Worm (Caenorhabditis elegans) whole organism, young adult: ENCODE data around the gene cyn-13.
"Not testable (repeated sequence)": the region's sequence is repeated elsewhere in the genome, so short reads cannot be mapped to it uniquely, and the experiment has no call there.

ENCODE experiments used
- B0261.1 ChIP-seq: sonication (generic microtip); optimal IDR thresholded peaks from 2 replicates; lab custom pipeline; 2016; ENCODE audit warnings: mild to moderate bottlenecking, missing genetic modification characterization, moderate library complexity, missing compliant biosample characterization
- D2030.7 ChIP-seq: fragments of 200-800 bp; sonication (Bioruptor generic); IDR thresholded peaks from 2 replicates; pipeline ENCODE4 v1.3.6; 2022; ENCODE audit warnings: missing genetic modification reagents, missing genetic modification characterization, missing compliant biosample characterization
- F37B4.10 ChIP-seq: fragments of 200-800 bp; sonication (Bioruptor generic); IDR thresholded peaks from 2 replicates; pipeline ENCODE4 v1.3.6; 2022; ENCODE audit warnings: missing genetic modification characterization, missing compliant biosample characterization
- F55B11.4 ChIP-seq: sonication (generic microtip); optimal IDR thresholded peaks from 2 replicates; lab custom pipeline; 2016; ENCODE audit warnings: missing compliant biosample characterization, missing genetic modification characterization, borderline replicate concordance; ENCODE audit not compliant: insufficient read depth
- F57C9.4 ChIP-seq: sonication (generic microtip); optimal IDR thresholded peaks from 2 replicates; lab custom pipeline; 2017; ENCODE audit warnings: mild to moderate bottlenecking, missing genetic modification characterization, missing compliant biosample characterization
- ZK185.1 ChIP-seq: sonication (generic microtip); optimal IDR thresholded peaks from 2 replicates; lab custom pipeline; 2016; ENCODE audit warnings: mild to moderate bottlenecking, missing genetic modification characterization, missing compliant biosample characterization; ENCODE audit not compliant: poor library complexity, severe bottlenecking
- aptf-3 ChIP-seq: fragments of 200-800 bp; sonication (Bioruptor generic); IDR thresholded peaks from 2 replicates; pipeline ENCODE4 v1.3.6; 2022; ENCODE audit warnings: missing genetic modification characterization, missing compliant biosample characterization
- athp-1 ChIP-seq: sonication (generic microtip); optimal IDR thresholded peaks from 2 replicates; lab custom pipeline; 2017; ENCODE audit warnings: mild to moderate bottlenecking, missing genetic modification characterization, missing compliant biosample characterization
- attf-3 ChIP-seq: fragments of 200-800 bp; sonication (Bioruptor generic); conservative IDR thresholded peaks from 2 replicates; pipeline ENCODE4 v1.3.6; 2022; ENCODE audit warnings: missing genetic modification reagents, missing genetic modification characterization, missing compliant biosample characterization
- attf-6 ChIP-seq: fragments of 200-800 bp; sonication (Bioruptor generic); IDR thresholded peaks from 2 replicates; pipeline ENCODE4 v1.3.6; 2022; ENCODE audit warnings: missing genetic modification reagents, missing genetic modification characterization, missing compliant biosample characterization
- ccch-3 ChIP-seq: fragments of 200-800 bp; sonication (Bioruptor generic); optimal IDR thresholded peaks from 2 replicates; lab custom pipeline; 2018; ENCODE audit warnings: mild to moderate bottlenecking, missing genetic modification characterization, missing compliant biosample characterization
- cebp-2 ChIP-seq: fragments of 200-800 bp; sonication (Bioruptor generic); IDR thresholded peaks from 2 replicates; pipeline ENCODE4 v1.3.6; 2022; ENCODE audit warnings: missing genetic modification characterization, missing compliant biosample characterization
- ceh-100 ChIP-seq: fragments of 200-800 bp; sonication (Bioruptor generic); IDR thresholded peaks from 2 replicates; pipeline ENCODE4 v1.3.6; 2022; ENCODE audit warnings: missing genetic modification reagents, missing genetic modification characterization, missing compliant biosample characterization
- ceh-40 ChIP-seq: fragments of 200-800 bp; sonication (Bioruptor generic); IDR thresholded peaks from 2 replicates; pipeline ENCODE4 v1.3.6; 2022; ENCODE audit warnings: missing genetic modification characterization, missing compliant biosample characterization
- chd-7 ChIP-seq: sonication (generic microtip); optimal IDR thresholded peaks from 2 replicates; lab custom pipeline; 2016; ENCODE audit warnings: mild to moderate bottlenecking, missing genetic modification characterization, moderate library complexity, missing compliant biosample characterization
- dox-1 ChIP-seq: fragments of 200-800 bp; sonication (Bioruptor generic); IDR thresholded peaks from 2 replicates; pipeline ENCODE4 v1.3.6; 2022; ENCODE audit warnings: missing genetic modification reagents, missing genetic modification characterization, missing compliant biosample characterization
- dpff-1 ChIP-seq: sonication (generic microtip); optimal IDR thresholded peaks from 2 replicates; lab custom pipeline; 2017; ENCODE audit warnings: mild to moderate bottlenecking, missing genetic modification characterization, missing compliant biosample characterization
- egrh-3 ChIP-seq: fragments of 200-800 bp; sonication (Bioruptor generic); IDR thresholded peaks from 2 replicates; pipeline ENCODE4 v1.3.6; 2022; ENCODE audit warnings: missing genetic modification reagents, missing genetic modification characterization, missing compliant biosample characterization
- fkh-3 ChIP-seq: sonication (generic microtip); optimal IDR thresholded peaks from 2 replicates; lab custom pipeline; 2016; ENCODE audit warnings: mild to moderate bottlenecking, missing genetic modification characterization, missing compliant biosample characterization
- gei-17 ChIP-seq: fragments of 200-800 bp; sonication (Bioruptor generic); optimal IDR thresholded peaks from 2 replicates; lab custom pipeline; 2018; ENCODE audit warnings: mild to moderate bottlenecking, missing genetic modification characterization, missing compliant biosample characterization
- hmg-1.2 ChIP-seq: fragments of 200-800 bp; sonication (Bioruptor generic); IDR thresholded peaks from 2 replicates; pipeline ENCODE4 v1.3.6; 2022; ENCODE audit warnings: missing genetic modification reagents, missing genetic modification characterization, missing compliant biosample characterization
- hsf-1 ChIP-seq: fragments of 200-800 bp; sonication (Bioruptor generic); IDR thresholded peaks from 2 replicates; pipeline ENCODE4 v1.3.6; 2022; ENCODE audit warnings: missing genetic modification reagents, missing genetic modification characterization, missing compliant biosample characterization
- lin-26 ChIP-seq: fragments of 200-800 bp; sonication (Bioruptor generic); IDR thresholded peaks from 2 replicates; pipeline ENCODE4 v1.3.6; 2022; ENCODE audit warnings: missing genetic modification reagents, missing genetic modification characterization, missing compliant biosample characterization
- lin-54 ChIP-seq: fragments of 200-800 bp; sonication (Bioruptor generic); optimal IDR thresholded peaks from 2 replicates; lab custom pipeline; 2018; ENCODE audit warnings: mild to moderate bottlenecking, missing genetic modification characterization, missing compliant biosample characterization
- lsy-27 ChIP-seq: sonication (generic microtip); optimal IDR thresholded peaks from 2 replicates; lab custom pipeline; 2017; ENCODE audit warnings: missing genetic modification characterization, mild to moderate bottlenecking, missing compliant biosample characterization, antibody characterized with exemption, missing genotype, borderline replicate concordance; ENCODE audit not compliant: insufficient read depth
- nhr-27 ChIP-seq: fragments of 200-800 bp; sonication (Bioruptor generic); optimal IDR thresholded peaks from 2 replicates; lab custom pipeline; 2018; ENCODE audit warnings: mild to moderate bottlenecking, missing genetic modification characterization, moderate library complexity, missing compliant biosample characterization
- repo-1 ChIP-seq: sonication (generic microtip); optimal IDR thresholded peaks from 2 replicates; lab custom pipeline; 2017; ENCODE audit warnings: mild to moderate bottlenecking, missing genetic modification characterization, missing compliant biosample characterization
- rpc-1 ChIP-seq, 2 experiments: fragments of 150-350 bp in 1 of 2; sonication (generic microtip) in 1 of 2; optimal IDR thresholded peaks; 2 replicates each; lab custom pipeline; 2014 to 2018; ENCODE audit warnings: missing biosample characterization in 1 of 2, missing genetic modification characterization in 1 of 2, missing genetic modification reagents in 1 of 2, missing genotype in 1 of 2
- sdz-38 ChIP-seq: sonication (generic microtip); optimal IDR thresholded peaks from 2 replicates; lab custom pipeline; 2016; ENCODE audit warnings: missing genotype, missing genetic modification characterization, missing compliant biosample characterization
- sea-2 ChIP-seq: fragments of 200-800 bp; sonication (Bioruptor generic); IDR thresholded peaks from 2 replicates; pipeline ENCODE4 v1.3.6; 2022; ENCODE audit warnings: missing genetic modification characterization, missing compliant biosample characterization
- snpc-1.3 ChIP-seq: sonication (generic microtip); optimal IDR thresholded peaks from 2 replicates; lab custom pipeline; 2017; ENCODE audit warnings: missing genetic modification characterization, mild to moderate bottlenecking, missing compliant biosample characterization, antibody characterized with exemption, moderate library complexity, missing genotype, missing genetic modification reagents; ENCODE audit not compliant: insufficient read depth
- snpc-4 ChIP-seq, 5 experiments: fragments of 150-350 bp in 1 of 5; sonication (generic microtip) in 4 of 5; optimal IDR thresholded peaks; 2 replicates each; lab custom pipeline; 2014 to 2018; ENCODE audit warnings: missing genetic modification characterization in 5 of 5, missing biosample characterization in 3 of 5, antibody characterized with exemption in 2 of 5, mild to moderate bottlenecking in 2 of 5, missing compliant biosample characterization in 2 of 5, missing genotype in 2 of 5, moderate library complexity in 2 of 5, missing genetic modification reagents in 1 of 5
- tbp1 ChIP-seq: fragments of 200-800 bp; sonication (Bioruptor generic); optimal IDR thresholded peaks from 2 replicates; lab custom pipeline; 2018; ENCODE audit warnings: mild to moderate bottlenecking, missing genetic modification characterization, missing compliant biosample characterization
- tbx-9 ChIP-seq: sonication (generic microtip); optimal IDR thresholded peaks from 2 replicates; lab custom pipeline; 2016; ENCODE audit warnings: borderline replicate concordance, missing genetic modification characterization, inconsistent platforms, missing compliant biosample characterization
- unc-130 ChIP-seq: sonication (generic microtip); optimal IDR thresholded peaks from 2 replicates; lab custom pipeline; 2016; ENCODE audit warnings: missing genetic modification reagents, missing genetic modification characterization, missing compliant biosample characterization
- xnd-1 ChIP-seq: sonication (generic microtip); optimal IDR thresholded peaks from 2 replicates; lab custom pipeline; 2016; ENCODE audit warnings: missing genotype, missing genetic modification reagents, missing genetic modification characterization, missing compliant biosample characterization
- ztf-18 ChIP-seq: sonication (generic microtip); optimal IDR thresholded peaks from 2 replicates; lab custom pipeline; 2016; ENCODE audit warnings: missing genotype, mild to moderate bottlenecking, missing genetic modification characterization, missing compliant biosample characterization
- ztf-25 ChIP-seq: fragments of 200-800 bp; sonication (Bioruptor generic); IDR thresholded peaks from 2 replicates; pipeline ENCODE4 v1.3.6; 2022; ENCODE audit warnings: missing genetic modification reagents, missing genetic modification characterization, missing compliant biosample characterization

Gene cyn-13

ce11 chrIV:17141641-17142040 lies 25.2 kb upstream of the cyn-13 start:
- TF ChIP-seq hsf-1, result peak; percentile 96
- TF ChIP-seq, all 124 proteins: peak for 1; not testable (repeated sequence) for 123

- peak; percentile 77; the same call in 1 of the 2 replicates for TF ChIP-seq egrh-3 (GFP tag; lab: Robert Waterston, UW)
- 0 out of 2 replicates have a peak, but pooled peaks have one; percentile 30 for TF ChIP-seq lin-26 (GFP tag; lab: Robert Waterston, UW)
- 0 out of 2 replicates have a peak, but pooled peaks have one; percentile 67 for TF ChIP-seq cebp-2
Observed at ce11 chrIV:17140936-17141335, 24.5 kb upstream of the cyn-13 start.

ce11 chrIV:17131035-17131595 lies 14.7 kb upstream of the cyn-13 start, which contains the start of the genes Y116A8C.37 and Y116A8C.38:
Gene Y116A8C.37 (minus strand): TSS chrIV:17131135.
Gene Y116A8C.38 (plus strand): TSS chrIV:17131545.
- TF ChIP-seq aptf-3 (GFP tag; lab: Robert Waterston, UW), result no peak
- no peak for TF ChIP-seq D2030.7 (GFP tag; lab: Robert Waterston, UW)
- no peak for TF ChIP-seq tbx-9 (tag; lab: Kevin White, UChicago)
- no peak for TF ChIP-seq gei-17
- TF ChIP-seq fkh-3, result no peak
- TF ChIP-seq sea-2 (GFP tag; lab: Robert Waterston, UW), result no peak
- no peak for TF ChIP-seq lin-54 (GFP tag; lab: Kevin White, UChicago)
- no peak for TF ChIP-seq dpff-1 (tag; lab: Kevin White, UChicago)
- no peak for TF ChIP-seq ceh-40
- no peak for TF ChIP-seq ztf-18
- TF ChIP-seq chd-7 (tag; lab: Kevin White, UChicago), result no peak
- no peak for TF ChIP-seq F55B11.4 (tag; lab: Kevin White, UChicago)
- no peak for TF ChIP-seq attf-6
- TF ChIP-seq ccch-3 (GFP tag; lab: Kevin White, UChicago), result no peak
- no peak for TF ChIP-seq F57C9.4
- no peak for TF ChIP-seq ceh-100 (GFP tag; lab: Robert Waterston, UW)
- TF ChIP-seq F37B4.10, result no peak
- TF ChIP-seq, all 124 proteins: peak for 0

ce11 chrIV:17127224-17127623 lies 10.8 kb upstream of the cyn-13 start:
- TF ChIP-seq B0261.1 (tag; lab: Kevin White, UChicago) (peak; percentile 53), attf-6 (0 out of 2 replicates have a peak, but pooled peaks have one; percentile 19), snpc-4 (tag; optimal IDR thresholded peaks at IDR 0.05; lab: Kevin White, UChicago) (peak in 1 of 4 experiments; percentile 82), ztf-25 (0 out of 2 replicates have a peak, but pooled peaks have one; percentile 56), rpc-1 (tag; optimal IDR thresholded peaks at IDR 0.05; lab: Kevin White, UChicago) (peak; percentile 65), dox-1 (GFP tag; lab: Robert Waterston, UW) (0 out of 2 replicates have a peak, but pooled peaks have one; percentile 8), hmg-1.2 (GFP tag; lab: Robert Waterston, UW) (0 out of 2 replicates have a peak, but pooled peaks have one; percentile 15), tbp1 (peak; percentile 82)
- TF ChIP-seq snpc-4 (GFP tag; optimal IDR thresholded peaks at IDR 0.05; lab: Kevin White, UChicago); rpc-1 (optimal IDR thresholded peaks at IDR 0.05; lab: Kevin White, UChicago): not testable (repeated sequence)
- TF ChIP-seq, all 124 proteins: peak for 8; not testable (repeated sequence) for 116

- TF ChIP-seq unc-130 (GFP tag; lab: Kevin White, UChicago), result no peak
- no peak for TF ChIP-seq lsy-27 (tag; lab: Kevin White, UChicago)
- TF ChIP-seq xnd-1 (tag; lab: Kevin White, UChicago), result no peak
- TF ChIP-seq sdz-38, result no peak
- no peak for TF ChIP-seq nhr-27 (tag; lab: Kevin White, UChicago)
- no peak for TF ChIP-seq ceh-40
- TF ChIP-seq snpc-1.3 (tag; lab: Kevin White, UChicago), result no peak
- no peak for TF ChIP-seq ztf-25
- no peak for TF ChIP-seq attf-6
- no peak for TF ChIP-seq dpff-1 (tag; lab: Kevin White, UChicago)
- no peak for TF ChIP-seq ZK185.1 (tag; lab: Kevin White, UChicago)
- no peak for TF ChIP-seq attf-3 (GFP tag; lab: Robert Waterston, UW)
- TF ChIP-seq repo-1 (tag; lab: Kevin White, UChicago), result no peak
- TF ChIP-seq athp-1 (tag; lab: Kevin White, UChicago), result no peak
- TF ChIP-seq, all 124 proteins: peak for 0
Observed at ce11 chrIV:17126512-17126911, 10.1 kb upstream of the cyn-13 start.
